Fruit fly (Drosophila melanogaster) whole organism, embryonic: Measurements from ENCODE around the gene CG34297.
A peak's percentile ranks its signal among the peaks of the same experiment; 100 is the strongest.

Experiments
- Bgb ChIP-seq: fragments of 200-800 bp; sonication (Bioruptor generic); IDR thresholded peaks from 2 replicates; pipeline ENCODE4 v1.3.6; 2022; ENCODE audit warnings: missing biosample characterization, missing genetic modification characterization; ENCODE audit not compliant: partially characterized antibody
- Blimp-1 ChIP-seq: fragments of 200-800 bp; sonication (Bioruptor generic); optimal IDR thresholded peaks from 3 replicates; lab custom pipeline; 2018; ENCODE audit warnings: missing biosample characterization, missing genetic modification characterization, mild to moderate bottlenecking, moderate library complexity, missing genetic modification reagents
- CG10274 ChIP-seq: fragments of 200-800 bp; sonication (Bioruptor generic); optimal IDR thresholded peaks from 3 replicates; lab custom pipeline; 2017; ENCODE audit warnings: missing biosample characterization, mild to moderate bottlenecking, missing genetic modification characterization
- CG10654 ChIP-seq: fragments of 200-800 bp; sonication (Bioruptor generic); optimal IDR thresholded peaks from 2 replicates; lab custom pipeline; 2016; ENCODE audit warnings: missing biosample characterization, missing genetic modification characterization
- CG11456 ChIP-seq: fragments of 200-800 bp; sonication (Bioruptor generic); IDR thresholded peaks from 3 replicates; pipeline ENCODE4 v1.3.6; 2022; ENCODE audit warnings: missing biosample characterization, missing genetic modification characterization
- CG12391 ChIP-seq: fragments of 200-800 bp; sonication (Bioruptor generic); optimal IDR thresholded peaks from 3 replicates; lab custom pipeline; 2018; ENCODE audit warnings: missing biosample characterization, mild to moderate bottlenecking, missing genetic modification characterization, moderate library complexity
- CG13624 ChIP-seq: fragments of 200-800 bp; sonication (Bioruptor generic); optimal IDR thresholded peaks from 2 replicates; lab custom pipeline; 2016; ENCODE audit warnings: missing biosample characterization, missing genetic modification characterization
- CG15601 ChIP-seq: fragments of 200-800 bp; sonication (Bioruptor generic); optimal IDR thresholded peaks from 3 replicates; lab custom pipeline; 2019; ENCODE audit warnings: missing biosample characterization, mild to moderate bottlenecking, missing genetic modification characterization, moderate library complexity
- CG1602 ChIP-seq: fragments of 200-800 bp; sonication (Bioruptor generic); optimal IDR thresholded peaks from 3 replicates; lab custom pipeline; 2016; ENCODE audit warnings: missing biosample characterization, missing genetic modification characterization
- CG16815 ChIP-seq: fragments of 200-800 bp; sonication (Bioruptor generic); optimal IDR thresholded peaks from 3 replicates; lab custom pipeline; 2017; ENCODE audit warnings: missing biosample characterization, mild to moderate bottlenecking, missing genetic modification characterization
- CG17912 ChIP-seq: fragments of 200-800 bp; sonication (Bioruptor generic); optimal IDR thresholded peaks from 2 replicates; lab custom pipeline; 2018; ENCODE audit warnings: missing biosample characterization, mild to moderate bottlenecking, missing genetic modification characterization
- CG18262 ChIP-seq: fragments of 200-800 bp; optimal IDR thresholded peaks from 3 replicates; lab custom pipeline; 2019; ENCODE audit warnings: missing biosample characterization, mild to moderate bottlenecking, missing genetic modification characterization, moderate library complexity
- CG31388 ChIP-seq: fragments of 200-800 bp; sonication (Bioruptor generic); optimal IDR thresholded peaks from 2 replicates; lab custom pipeline; 2016; ENCODE audit warnings: missing biosample characterization, missing genetic modification characterization
- CG33213 ChIP-seq: fragments of 200-800 bp; sonication (Bioruptor generic); optimal IDR thresholded peaks from 3 replicates; lab custom pipeline; 2016; ENCODE audit warnings: missing biosample characterization, missing genetic modification characterization
- CG33557 ChIP-seq: fragments of 200-800 bp; sonication (Bioruptor generic); optimal IDR thresholded peaks from 2 replicates; lab custom pipeline; 2019; ENCODE audit warnings: missing biosample characterization, mild to moderate bottlenecking, missing genetic modification characterization, moderate library complexity
- CG6175 ChIP-seq: fragments of 200-800 bp; sonication (Bioruptor generic); IDR thresholded peaks from 3 replicates; pipeline ENCODE4 v1.3.6; 2022; ENCODE audit warnings: missing biosample characterization, missing genetic modification characterization
- CG6813 ChIP-seq: fragments of 200-800 bp; sonication (Bioruptor generic); optimal IDR thresholded peaks from 2 replicates; lab custom pipeline; 2017; ENCODE audit warnings: missing biosample characterization, missing genetic modification characterization, mild to moderate bottlenecking, moderate library complexity, missing genetic modification reagents
- CG7786 ChIP-seq: fragments of 200-800 bp; sonication (Bioruptor generic); optimal IDR thresholded peaks from 2 replicates; lab custom pipeline; 2016; ENCODE audit warnings: missing biosample characterization, missing genetic modification characterization
- CG7987 ChIP-seq: fragments of 200-800 bp; sonication (Bioruptor generic); optimal IDR thresholded peaks from 2 replicates; lab custom pipeline; 2018; ENCODE audit warnings: missing biosample characterization, mild to moderate bottlenecking, missing genetic modification characterization, moderate library complexity
- CG9437 ChIP-seq: fragments of 200-800 bp; sonication (Bioruptor generic); optimal IDR thresholded peaks from 2 replicates; lab custom pipeline; 2018; ENCODE audit warnings: missing biosample characterization, mild to moderate bottlenecking, missing genetic modification characterization
- CkIIα-i1 ChIP-seq: fragments of 200-800 bp; sonication (Bioruptor generic); IDR thresholded peaks from 2 replicates; pipeline ENCODE4 v1.3.6; 2022; ENCODE audit warnings: missing biosample characterization, missing genetic modification characterization
- D19B ChIP-seq: fragments of 200-800 bp; sonication (Bioruptor generic); optimal IDR thresholded peaks from 2 replicates; lab custom pipeline; 2017; ENCODE audit warnings: missing biosample characterization, mild to moderate bottlenecking, missing genetic modification characterization
- ERR ChIP-seq: fragments of 200-800 bp; sonication (Bioruptor generic); optimal IDR thresholded peaks from 2 replicates; lab custom pipeline; 2016; ENCODE audit warnings: missing biosample characterization, missing genetic modification characterization
- Ets65A ChIP-seq: fragments of 200-800 bp; sonication (Bioruptor generic); peaks from one replicate; lab custom pipeline; 2016; ENCODE audit warnings: missing biosample characterization, missing genetic modification characterization
- H15 ChIP-seq: fragments of 200-800 bp; sonication (Bioruptor generic); IDR thresholded peaks from 3 replicates; pipeline ENCODE4 v1.3.6; 2022; ENCODE audit warnings: missing biosample characterization, missing genetic modification characterization
- HLH3B ChIP-seq: fragments of 200-800 bp; sonication (Bioruptor generic); IDR thresholded peaks from 2 replicates; pipeline ENCODE4 v1.3.6; 2022; ENCODE audit warnings: missing biosample characterization, missing genetic modification characterization
- HLHmδ ChIP-seq: fragments of 200-800 bp; sonication (Bioruptor generic); optimal IDR thresholded peaks from 2 replicates; lab custom pipeline; 2018; ENCODE audit warnings: missing biosample characterization, mild to moderate bottlenecking, missing genetic modification characterization, moderate library complexity
- Kr ChIP-seq: fragments of 200-800 bp; sonication (Bioruptor generic); optimal IDR thresholded peaks from 2 replicates; lab custom pipeline; 2017; ENCODE audit warnings: missing biosample characterization, mild to moderate bottlenecking, missing genetic modification characterization
- Optix ChIP-seq: fragments of 200-800 bp; sonication (Bioruptor generic); IDR thresholded peaks from 3 replicates; pipeline ENCODE4 v1.3.6; 2022; ENCODE audit warnings: missing biosample characterization, missing genetic modification characterization
- Sox102F ChIP-seq: fragments of 200-800 bp; sonication (Bioruptor generic); optimal IDR thresholded peaks from 2 replicates; lab custom pipeline; 2018; ENCODE audit warnings: missing biosample characterization, mild to moderate bottlenecking, missing genetic modification characterization, moderate library complexity
- Vsx1 ChIP-seq: fragments of 200-800 bp; sonication (Bioruptor generic); optimal IDR thresholded peaks from 2 replicates; lab custom pipeline; 2017; ENCODE audit warnings: missing biosample characterization, mild to moderate bottlenecking, missing genetic modification characterization, missing genetic modification reagents
- Xrp1 ChIP-seq: fragments of 200-800 bp; sonication (Bioruptor generic); IDR thresholded peaks from 2 replicates; pipeline ENCODE4 v1.3.6; 2022; ENCODE audit warnings: missing biosample characterization, missing genetic modification characterization
- bbx ChIP-seq: fragments of 200-800 bp; sonication (Bioruptor generic); IDR thresholded peaks from 2 replicates; pipeline ENCODE4 v1.3.6; 2022; ENCODE audit warnings: missing biosample characterization, missing genetic modification characterization; ENCODE audit not compliant: partially characterized antibody
- chm ChIP-seq: fragments of 200-800 bp; sonication (Bioruptor generic); IDR thresholded peaks from 2 replicates; pipeline ENCODE4 v1.3.6; 2022; ENCODE audit warnings: missing biosample characterization, missing genetic modification characterization
- danr ChIP-seq: fragments of 200-800 bp; sonication (Bioruptor generic); IDR thresholded peaks from 2 replicates; pipeline ENCODE4 v1.3.6; 2022; ENCODE audit warnings: missing biosample characterization, missing genetic modification characterization
- disco-r ChIP-seq: fragments of 200-800 bp; sonication (Bioruptor generic); optimal IDR thresholded peaks from 2 replicates; lab custom pipeline; 2016; ENCODE audit warnings: missing biosample characterization, missing genetic modification characterization
- fd3F ChIP-seq: fragments of 200-800 bp; sonication (Bioruptor generic); optimal IDR thresholded peaks from 2 replicates; lab custom pipeline; 2018; ENCODE audit warnings: missing biosample characterization, mild to moderate bottlenecking, missing genetic modification characterization, moderate library complexity
- ftz-f1 ChIP-seq: fragments of 200-800 bp; sonication (Bioruptor generic); optimal IDR thresholded peaks from 2 replicates; lab custom pipeline; 2016; ENCODE audit warnings: missing biosample characterization, missing genetic modification characterization
- fu2 ChIP-seq: fragments of 200-800 bp; sonication (Bioruptor generic); optimal IDR thresholded peaks from 2 replicates; lab custom pipeline; 2016; ENCODE audit warnings: missing biosample characterization, missing genetic modification characterization
- gsb-n ChIP-seq: fragments of 200-800 bp; sonication (Bioruptor generic); optimal IDR thresholded peaks from 3 replicates; lab custom pipeline; 2018; ENCODE audit warnings: missing biosample characterization, mild to moderate bottlenecking, missing genetic modification characterization
- hth ChIP-seq: fragments of >200 bp; optimal IDR thresholded peaks from 2 replicates; lab custom pipeline; 2017; ENCODE audit warnings: inconsistent platforms
- kah ChIP-seq: fragments of 200-800 bp; sonication (Bioruptor generic); optimal IDR thresholded peaks from 2 replicates; lab custom pipeline; 2018; ENCODE audit warnings: missing biosample characterization, mild to moderate bottlenecking, missing genetic modification characterization
- odd ChIP-seq: fragments of 200-800 bp; sonication (Bioruptor generic); optimal IDR thresholded peaks from 2 replicates; lab custom pipeline; 2017; ENCODE audit warnings: missing biosample characterization, mild to moderate bottlenecking, missing genetic modification characterization
- pb ChIP-seq: fragments of 200-800 bp; sonication (Bioruptor generic); optimal IDR thresholded peaks from 3 replicates; lab custom pipeline; 2016; ENCODE audit warnings: missing biosample characterization, missing genetic modification characterization
- pho ChIP-seq: fragments of 200-800 bp; sonication (Bioruptor generic); optimal IDR thresholded peaks from 2 replicates; lab custom pipeline; 2016; ENCODE audit warnings: missing biosample characterization, missing genetic modification characterization
- ro ChIP-seq: fragments of 200-800 bp; sonication (Bioruptor generic); IDR thresholded peaks from 2 replicates; pipeline ENCODE4 v1.3.6; 2022; ENCODE audit warnings: missing biosample characterization, missing genetic modification characterization
- scrt ChIP-seq: fragments of 200-800 bp; sonication (Bioruptor generic); optimal IDR thresholded peaks from 2 replicates; lab custom pipeline; 2018; ENCODE audit warnings: missing biosample characterization, mild to moderate bottlenecking, missing genetic modification characterization, moderate library complexity
- slou ChIP-seq: fragments of 200-800 bp; sonication (Bioruptor generic); optimal IDR thresholded peaks from 3 replicates; lab custom pipeline; 2016; ENCODE audit warnings: missing biosample characterization, missing genetic modification characterization
- sug ChIP-seq: fragments of 200-800 bp; optimal IDR thresholded peaks from 2 replicates; lab custom pipeline; 2019; ENCODE audit warnings: missing biosample characterization, mild to moderate bottlenecking, missing genetic modification characterization, moderate library complexity
- trem ChIP-seq: fragments of 200-800 bp; optimal IDR thresholded peaks from 3 replicates; lab custom pipeline; 2019; ENCODE audit warnings: missing biosample characterization, mild to moderate bottlenecking, missing genetic modification characterization, moderate library complexity

Gene CG34297

DNA sequence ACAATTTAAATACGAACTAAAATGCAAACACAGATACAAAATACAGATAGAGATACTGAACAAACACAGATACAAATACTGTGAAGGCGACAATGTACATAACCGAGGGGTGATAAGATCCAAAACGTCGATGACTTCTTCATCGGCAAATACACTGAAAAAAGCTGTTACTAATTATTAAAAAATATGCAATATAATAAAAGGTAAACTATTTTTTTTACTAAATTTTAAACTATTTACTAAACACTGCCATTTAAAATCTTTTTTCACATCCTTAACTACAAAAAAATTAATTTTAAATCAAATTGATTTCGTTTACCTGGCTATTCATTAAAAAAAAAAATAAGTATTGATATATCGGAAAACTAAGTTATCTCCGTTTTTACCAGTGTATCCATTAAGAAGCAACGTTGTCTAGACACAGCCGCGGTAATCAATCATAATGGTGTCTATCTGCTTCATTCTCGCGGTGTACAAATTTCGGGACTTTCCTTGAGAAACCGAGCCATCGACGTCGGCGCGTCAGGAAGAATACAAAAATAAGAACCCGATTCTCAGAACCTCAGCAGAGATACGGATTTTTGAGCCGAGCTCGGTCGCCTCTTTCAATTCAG is 15.1 kb upstream of the CG34297 start (continued):
- TF ChIP-seq HLHmδ (GFP tag; lab: Kevin White, UChicago) (peak; percentile 69), Blimp-1 (GFP tag; lab: Kevin White, UChicago) (peak; percentile 90), fd3F (GFP tag; lab: Kevin White, UChicago) (peak; percentile 26), disco-r (GFP tag; lab: Kevin White, UChicago) (no peak), CG33557 (peak; percentile 99), trem (tag; lab: Kevin White, UChicago) (peak; percentile 95), gsb-n (tag; lab: Kevin White, UChicago) (peak; percentile 97), H15 (GFP tag; lab: Robert Waterston, UW) (0 out of 3 replicates have a peak, but pooled peaks have one; percentile 44), ro (peak; percentile 54; the same call in 1 of the 2 replicates), Sox102F (GFP tag; lab: Kevin White, UChicago) (peak; percentile 87), CkIIα-i1 (GFP tag; lab: Robert Waterston, UW) (no peak), fu2 (GFP tag; lab: Kevin White, UChicago) (no peak), CG13624 (GFP tag; lab: Kevin White, UChicago) (peak; percentile 21), Vsx1 (GFP tag; lab: Kevin White, UChicago) (peak; percentile 73), CG7786 (peak; percentile 3), CG7987 (peak; percentile 64), danr (GFP tag; lab: Robert Waterston, UW) (0 out of 2 replicates have a peak, but pooled peaks have one; percentile 22), CG17912 (GFP tag; lab: Kevin White, UChicago) (peak; percentile 16), CG18262 (peak; percentile 99), hth (lab: Kevin White, UChicago) (no peak), CG33213 (GFP tag; lab: Kevin White, UChicago) (peak; percentile 33), D19B (GFP tag; lab: Kevin White, UChicago) (peak; percentile 5), HLH3B (GFP tag; lab: Robert Waterston, UW) (peak; percentile 62; the same call in 1 of the 2 replicates), pho (GFP tag; lab: Kevin White, UChicago) (no peak), CG12391 (tag; lab: Kevin White, UChicago) (peak; percentile 96), CG11456 (no peak), Optix (GFP tag; lab: Robert Waterston, UW) (no peak), chm (GFP tag; lab: Robert Waterston, UW) (peak; percentile 88; the same call in 1 of the 2 replicates), odd (GFP tag; lab: Kevin White, UChicago) (peak; percentile 80), CG9437 (GFP tag; lab: Kevin White, UChicago) (peak; percentile 84), CG16815 (GFP tag; lab: Kevin White, UChicago) (peak; percentile 95), slou (GFP tag; lab: Kevin White, UChicago) (no peak), Bgb (no peak), sug (tag; lab: Kevin White, UChicago) (peak; percentile 44), CG10654 (GFP tag; lab: Kevin White, UChicago) (peak; percentile 79), kah (GFP tag; lab: Kevin White, UChicago) (peak; percentile 31), CG6813 (GFP tag; lab: Kevin White, UChicago) (peak; percentile 76), CG31388 (no peak), ERR (GFP tag; lab: Kevin White, UChicago) (no peak), Kr (peak; percentile 86), CG10274 (GFP tag; lab: Kevin White, UChicago) (no peak), CG6175 (GFP tag; lab: Robert Waterston, UW) (no peak), Ets65A (GFP tag; lab: Kevin White, UChicago) (peak; percentile 77), scrt (GFP tag; lab: Kevin White, UChicago) (peak; percentile 33), ftz-f1 (no peak), CG1602 (GFP tag; lab: Kevin White, UChicago) (peak; percentile 89), CG15601 (peak; percentile 92), pb (no peak), bbx (no peak), Xrp1 (peak; percentile 94)
